Worm (Caenorhabditis elegans) whole organism, L2 larva: ENCODE measurements around the gene W05B10.3.

ENCODE experiments used
- ZK546.5 ChIP-seq: sonication (generic microtip); optimal IDR thresholded peaks from 2 replicates; lab custom pipeline; 2017; ENCODE audit warnings: missing biosample characterization, missing genetic modification characterization
- crh-2 ChIP-seq: sonication (generic microtip); optimal IDR thresholded peaks from 2 replicates; lab custom pipeline; 2017; ENCODE audit warnings: missing biosample characterization, missing genetic modification characterization
- fos-1 ChIP-seq: fragments of 150-350 bp; optimal IDR thresholded peaks from 2 replicates; lab custom pipeline; 2014; ENCODE audit warnings: missing biosample characterization, missing genetic modification characterization
- nhr-11 ChIP-seq: fragments of 150-350 bp; optimal IDR thresholded peaks from 2 replicates; lab custom pipeline; 2014; ENCODE audit warnings: missing biosample characterization, missing genetic modification characterization
- skn-1 ChIP-seq: sonication (generic microtip); optimal IDR thresholded peaks from 2 replicates; lab custom pipeline; 2017; ENCODE audit warnings: missing biosample characterization, missing genetic modification characterization

DNA sequence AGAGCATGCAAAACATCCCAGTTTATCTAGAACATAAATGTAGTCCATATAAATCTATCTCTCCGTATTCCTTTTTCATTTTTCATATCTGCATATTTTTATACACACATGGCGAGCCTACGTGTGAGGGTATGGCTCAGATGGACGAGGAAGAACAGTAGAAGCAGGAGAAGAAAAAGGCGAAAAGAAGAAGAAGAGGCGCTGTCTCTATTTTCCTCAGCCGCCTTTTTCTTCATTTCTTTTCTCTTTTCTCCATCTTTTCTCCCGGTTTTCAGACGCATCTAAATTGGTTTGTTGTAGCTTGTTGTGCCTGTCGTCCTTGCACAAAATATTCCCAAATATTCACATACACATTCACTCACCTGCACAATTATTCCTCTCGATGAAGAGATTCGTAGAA is 34.4 kb upstream of the W05B10.3 start, which contains the start of gene K10C8.4:
- TF ChIP-seq skn-1 (tag; lab: Kevin White, UChicago), result no peak
- TF ChIP-seq nhr-11 (tag; lab: Kevin White, UChicago), result no peak
- no peak for TF ChIP-seq ZK546.5
- TF ChIP-seq crh-2, result no peak
- no peak for TF ChIP-seq fos-1
